Fruit fly (Drosophila melanogaster): ENCODE results near the gene CG4213.

CG4213 gene

DNA sequence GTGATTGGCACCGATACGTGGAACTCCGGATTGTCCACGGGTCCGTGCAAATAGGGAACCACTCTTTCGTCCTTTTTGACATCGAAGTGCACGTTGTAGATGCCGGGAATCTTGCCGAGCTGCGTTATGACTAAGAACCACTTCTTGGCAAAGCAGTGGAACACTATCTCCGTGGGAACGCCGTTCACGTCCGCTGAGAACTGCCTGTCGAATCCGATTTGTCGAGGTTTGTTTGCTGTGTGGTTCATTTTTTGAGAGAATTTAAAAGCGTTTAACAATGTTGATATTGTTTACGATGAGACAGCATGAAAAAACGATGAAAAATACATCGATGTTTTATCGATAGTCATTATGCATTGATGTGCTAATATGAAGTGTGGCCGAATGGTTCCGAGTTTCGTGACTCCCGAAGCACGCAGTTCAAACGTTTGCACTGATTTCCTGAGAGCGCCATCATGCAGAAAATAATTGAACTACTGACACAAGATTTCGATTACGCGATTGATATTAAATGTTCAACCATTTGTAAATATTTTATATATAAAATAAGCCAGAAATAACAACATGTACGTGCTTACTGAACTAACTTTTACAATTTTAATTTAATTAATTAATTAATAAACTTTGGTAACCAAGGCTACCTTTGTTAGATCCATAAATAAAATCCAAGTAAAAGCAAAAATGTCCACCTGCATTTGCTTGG is 19.3 kb upstream of the CG4213 start, which contains the start of the genes CG11885 and CG13692 (continued):
- no peak for TF ChIP-seq ash1 (GFP tag; optimal IDR thresholded peaks at IDR 0.05)
- TF ChIP-seq CG6654 (GFP tag; optimal IDR thresholded peaks at IDR 0.05): no peak
- TF ChIP-seq CG18011 (GFP tag; optimal IDR thresholded peaks at IDR 0.05): peak; percentile 20
- TF ChIP-seq CG30431 (GFP tag; optimal IDR thresholded peaks at IDR 0.05): no peak
- no peak; the same call in 2 of the 3 replicates for TF ChIP-seq ci (GFP tag; IDR thresholded peaks at IDR 0.05)
- TF ChIP-seq CG16813 (GFP tag; IDR thresholded peaks at IDR 0.05; ENCODE audit: partially characterized antibody): peak; percentile 97
- TF ChIP-seq HLH54F (GFP tag; optimal IDR thresholded peaks at IDR 0.05): no peak
- TF ChIP-seq B-H2 (GFP tag; optimal IDR thresholded peaks at IDR 0.05): peak; percentile 75
- TF ChIP-seq CG4360 (GFP tag; IDR thresholded peaks at IDR 0.05): no peak
- TF ChIP-seq CG9876 (GFP tag; optimal IDR thresholded peaks at IDR 0.05): no peak
- peak; percentile 6 for TF ChIP-seq corto (GFP tag; optimal IDR thresholded peaks at IDR 0.05)
- TF ChIP-seq nom (GFP tag; optimal IDR thresholded peaks at IDR 0.05): peak; percentile 34
- peak; percentile 79 for TF ChIP-seq gfzf (GFP tag; optimal IDR thresholded peaks at IDR 0.05)
- TF ChIP-seq dm (GFP tag; optimal IDR thresholded peaks at IDR 0.05): peak; percentile 79
- TF ChIP-seq emc (GFP tag; optimal IDR thresholded peaks at IDR 0.05): no peak
- TF ChIP-seq CG10462 (GFP tag; optimal IDR thresholded peaks at IDR 0.05): no peak
- no peak for TF ChIP-seq tio (GFP tag; optimal IDR thresholded peaks at IDR 0.05)
- peak; percentile 41 for TF ChIP-seq Dad (GFP tag; optimal IDR thresholded peaks at IDR 0.05)
- TF ChIP-seq zen2 (GFP tag; IDR thresholded peaks at IDR 0.05; ENCODE audit: partially characterized antibody): peak; percentile 99
- no peak for TF ChIP-seq jigr1 (GFP tag; IDR thresholded peaks at IDR 0.05)
- TF ChIP-seq slou (GFP tag; optimal IDR thresholded peaks at IDR 0.05): no peak
- TF ChIP-seq Hr51 (GFP tag; optimal IDR thresholded peaks at IDR 0.05): peak in 1 of 2 experiments; percentile 22
- no peak for TF ChIP-seq hth (optimal IDR thresholded peaks at IDR 0.05)
- peak; percentile 31 for TF ChIP-seq CG10209 (GFP tag; optimal IDR thresholded peaks at IDR 0.05)
- TF ChIP-seq Pdp1 (GFP tag; optimal IDR thresholded peaks at IDR 0.05): peak; percentile 7 to 98
- TF ChIP-seq CG12942 (GFP tag; optimal IDR thresholded peaks at IDR 0.05): peak; percentile 19
- TF ChIP-seq so (GFP tag; IDR thresholded peaks at IDR 0.05): no peak; the same call in 2 of the 3 replicates
- TF ChIP-seq fu2 (GFP tag; optimal IDR thresholded peaks at IDR 0.05): peak; percentile 12
- TF ChIP-seq CG7839 (tag; optimal IDR thresholded peaks at IDR 0.05): peak; percentile 47
- TF ChIP-seq CG14667 (GFP tag; IDR thresholded peaks at IDR 0.05): no peak
- no peak for TF ChIP-seq Vsx1 (GFP tag; optimal IDR thresholded peaks at IDR 0.05)
- TF ChIP-seq CG1792 (GFP tag; optimal IDR thresholded peaks at IDR 0.05): no peak
- no peak for TF ChIP-seq CG18476 (GFP tag; optimal IDR thresholded peaks at IDR 0.05)
- peak; percentile 92 for TF ChIP-seq CG9797 (GFP tag; optimal IDR thresholded peaks at IDR 0.05)
- TF ChIP-seq CG4282 (GFP tag; optimal IDR thresholded peaks at IDR 0.05): no peak
- no peak for TF ChIP-seq Elba2 (GFP tag; optimal IDR thresholded peaks at IDR 0.05)
- TF ChIP-seq D19B (GFP tag; optimal IDR thresholded peaks at IDR 0.05): no peak
- TF ChIP-seq en (GFP tag; optimal IDR thresholded peaks at IDR 0.05): no peak
- TF ChIP-seq lmd (GFP tag; IDR thresholded peaks at IDR 0.05): no peak; the same call in 1 of the 2 replicates
- no peak for TF ChIP-seq Six4 (GFP tag; optimal IDR thresholded peaks at IDR 0.05)
- no peak for TF ChIP-seq CG1832 (GFP tag; optimal IDR thresholded peaks at IDR 0.05)
- no peak for TF ChIP-seq CG10431 (GFP tag; optimal IDR thresholded peaks at IDR 0.05)
- peak; percentile 99 for TF ChIP-seq hbn (GFP tag; IDR thresholded peaks at IDR 0.05; ENCODE audit: partially characterized antibody)
- peak; percentile 2 for TF ChIP-seq CG12155 (GFP tag; optimal IDR thresholded peaks at IDR 0.05)
- peak; percentile 75 for TF ChIP-seq CG3847 (GFP tag; IDR thresholded peaks at IDR 0.05)
- peak; percentile 4 for TF ChIP-seq CG31365 (tag; optimal IDR thresholded peaks at IDR 0.05)
- TF ChIP-seq Mad (GFP tag; optimal IDR thresholded peaks at IDR 0.05): peak; percentile 45
- TF ChIP-seq CG8290 (GFP tag; optimal IDR thresholded peaks at IDR 0.05): peak; percentile 93
- TF ChIP-seq CG8290 (tag; optimal IDR thresholded peaks at IDR 0.05): peak in 1 of 2 experiments; percentile 88
- TF ChIP-seq chif (GFP tag; optimal IDR thresholded peaks at IDR 0.05): no peak

All from whole organism, embryonic.